Worm (Caenorhabditis elegans): ENCODE measurements around the gene srh-184.

Gene srh-184

DNA sequence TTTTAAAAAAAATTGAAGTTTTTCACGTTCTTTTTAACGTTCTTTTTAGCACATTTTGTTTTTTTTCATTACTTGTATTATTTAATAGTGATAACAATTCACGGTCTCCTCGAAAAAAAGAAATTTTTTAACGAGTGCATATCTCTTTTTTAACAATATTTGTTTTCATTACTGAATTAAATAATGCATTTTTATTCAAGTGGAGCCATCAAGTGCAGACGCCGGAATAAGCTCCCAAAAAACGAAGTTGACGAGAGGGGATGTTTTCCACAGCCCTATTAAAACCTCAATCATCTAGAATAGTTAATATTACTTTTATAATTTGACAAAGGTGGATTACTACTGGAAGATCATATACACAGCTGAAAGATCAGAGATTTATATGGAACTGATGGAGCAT lies 41.3 kb downstream of the srh-184 start, which contains the start of gene irld-6:
Gene irld-6, minus strand, starts transcription at position 101 of the 400 bp plus-strand sequence.
- TF ChIP-seq ces-1 (GFP tag; optimal IDR thresholded peaks at IDR 0.05) (no peak), pha-4 (tag; optimal IDR thresholded peaks at IDR 0.05) (no peak), cnd-1 (tag; optimal IDR thresholded peaks at IDR 0.05) (no peak), M03D4.4 (tag; optimal IDR thresholded peaks at IDR 0.05) (no peak), lin-13 (tag; optimal IDR thresholded peaks at IDR 0.05) (no peak), lsy-2 (tag; optimal IDR thresholded peaks at IDR 0.05) (no peak), hlh-1 (tag; optimal IDR thresholded peaks at IDR 0.05) (no peak), nhr-76 (tag; optimal IDR thresholded peaks at IDR 0.05) (no peak), sptf-1 (tag; optimal IDR thresholded peaks at IDR 0.05) (no peak), nhr-12 (tag; optimal IDR thresholded peaks at IDR 0.05) (no peak), lin-32 (GFP tag; optimal IDR thresholded peaks at IDR 0.05) (no peak), snpc-4 (tag; optimal IDR thresholded peaks at IDR 0.05) (no peak), sem-2 (GFP tag; optimal IDR thresholded peaks at IDR 0.05) (no peak), mep-1 (tag; optimal IDR thresholded peaks at IDR 0.05) (no peak), tbx-8 (GFP tag; optimal IDR thresholded peaks at IDR 0.05) (no peak), mab-5 (tag; optimal IDR thresholded peaks at IDR 0.05) (no peak), nhr-2 (tag; optimal IDR thresholded peaks at IDR 0.05) (no peak), zip-8 (tag; optimal IDR thresholded peaks at IDR 0.05) (no peak)

DNA sequence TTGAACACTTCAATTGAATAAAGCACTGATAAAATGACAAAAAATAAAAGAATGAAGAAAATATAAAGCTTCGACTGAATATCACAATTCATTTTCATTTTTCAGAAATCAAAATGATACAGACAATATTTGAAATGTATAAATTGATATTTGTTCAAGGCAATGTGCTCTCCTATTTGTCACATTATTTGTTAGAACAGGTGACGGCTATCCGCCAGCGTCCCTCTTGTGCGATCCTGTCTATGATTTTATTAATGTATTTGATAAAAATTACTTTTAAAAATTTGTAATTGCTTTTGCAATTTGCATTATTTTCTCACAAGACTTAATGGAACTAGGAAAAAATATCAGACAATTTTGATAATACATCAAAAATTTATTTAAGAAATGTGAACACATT lies 43.9 kb downstream of the srh-184 start, which contains the start of gene F28H7.7:
Gene F28H7.7, minus strand, starts transcription at position 101 of the 400 bp plus-strand sequence.
- TF ChIP-seq hlh-1 (tag; optimal IDR thresholded peaks at IDR 0.05): no peak
- TF ChIP-seq flh-1 (GFP tag; optimal IDR thresholded peaks at IDR 0.05): no peak
- no peak for TF ChIP-seq snpc-4 (tag; optimal IDR thresholded peaks at IDR 0.05)
- TF ChIP-seq elt-3 (tag; optimal IDR thresholded peaks at IDR 0.05): no peak
- TF ChIP-seq sem-2 (GFP tag; optimal IDR thresholded peaks at IDR 0.05): no peak
- no peak for TF ChIP-seq nhr-76 (tag; optimal IDR thresholded peaks at IDR 0.05)
- TF ChIP-seq mep-1 (tag; optimal IDR thresholded peaks at IDR 0.05): no peak
- TF ChIP-seq sptf-1 (tag; optimal IDR thresholded peaks at IDR 0.05): no peak
- TF ChIP-seq ceh-39 (tag; optimal IDR thresholded peaks at IDR 0.05): no peak
- TF ChIP-seq nhr-28 (tag; optimal IDR thresholded peaks at IDR 0.05): no peak
- no peak for TF ChIP-seq blmp-1 (tag; optimal IDR thresholded peaks at IDR 0.05)
- no peak for TF ChIP-seq elt-1 (tag; optimal IDR thresholded peaks at IDR 0.05; ENCODE audit: borderline replicate concordance, insufficient read depth)
- no peak for TF ChIP-seq M03D4.4 (tag; optimal IDR thresholded peaks at IDR 0.05)
- TF ChIP-seq zip-8 (tag; optimal IDR thresholded peaks at IDR 0.05): no peak
- TF ChIP-seq ceh-83 (GFP tag; optimal IDR thresholded peaks at IDR 0.05): no peak
- no peak for TF ChIP-seq unc-120 (tag; optimal IDR thresholded peaks at IDR 0.05; ENCODE audit: poor library complexity, severe bottlenecking)

DNA sequence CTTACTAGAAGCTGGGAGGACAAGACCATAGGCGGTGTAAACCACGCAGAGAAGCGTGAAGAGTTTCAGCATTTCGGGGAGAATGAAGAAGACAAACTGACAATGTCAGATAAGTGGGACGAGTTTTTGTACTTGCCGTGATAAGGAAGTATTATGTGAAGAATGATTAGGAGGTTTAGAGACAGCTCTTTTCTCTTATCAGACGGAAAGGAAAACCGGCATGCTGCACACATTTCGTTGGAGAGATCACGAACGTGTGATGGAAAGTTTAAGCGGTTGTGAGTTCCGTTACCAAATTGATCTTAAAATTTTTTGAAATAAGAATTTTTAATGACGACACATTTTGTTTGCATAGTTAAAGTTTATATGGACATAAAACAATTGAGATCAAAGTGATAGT lies 47.4 kb downstream of the srh-184 start, which contains the start of gene F28H7.3:
Gene F28H7.3, minus strand, starts transcription at position 159 of the 400 bp plus-strand sequence.
- TF ChIP-seq tbx-8 (GFP tag; optimal IDR thresholded peaks at IDR 0.05) (no peak), elt-3 (tag; optimal IDR thresholded peaks at IDR 0.05) (no peak), ceh-83 (GFP tag; optimal IDR thresholded peaks at IDR 0.05) (no peak), ceh-39 (tag; optimal IDR thresholded peaks at IDR 0.05) (no peak)

DNA sequence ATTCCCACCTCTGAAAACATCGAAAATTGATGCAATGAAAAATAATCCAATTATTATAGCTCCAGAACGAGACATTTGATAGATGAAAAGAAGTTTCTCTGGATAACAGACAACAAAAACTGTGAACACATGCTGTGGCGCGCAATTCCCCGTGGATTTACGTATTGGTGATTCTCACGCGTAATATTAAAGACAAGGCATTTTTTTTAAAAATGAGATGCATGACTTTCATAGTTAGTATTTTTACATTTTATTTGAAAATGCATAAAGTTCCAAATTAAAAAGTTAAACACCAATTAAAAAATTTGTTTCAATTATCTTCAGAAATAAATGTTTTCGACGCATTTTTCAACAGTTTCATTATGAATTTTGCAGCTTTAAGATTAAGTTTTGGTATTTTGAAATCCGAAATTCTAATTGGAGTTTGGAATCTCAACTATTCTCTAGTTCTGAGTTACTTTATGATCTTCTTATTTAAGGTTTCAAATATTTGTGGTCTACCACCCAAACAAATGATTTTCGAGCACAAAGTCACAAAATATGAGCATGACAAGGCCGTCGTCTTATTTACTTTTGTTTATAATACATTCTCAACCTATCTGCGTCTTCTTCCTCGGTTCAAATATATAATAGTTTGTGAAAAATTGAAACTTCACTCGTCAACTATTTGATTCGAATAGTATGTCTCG lies 50.6 kb downstream of the srh-184 start, which contains the start of the genes selt-1.2 and F28H7.2:
Gene selt-1.2, minus strand, starts transcription at position 101 of the 689 bp plus-strand sequence.
Gene F28H7.2, plus strand, starts transcription at position 639 of the 689 bp plus-strand sequence.
- no peak for TF ChIP-seq nhr-2 (tag; optimal IDR thresholded peaks at IDR 0.05)
- no peak for TF ChIP-seq ces-1 (GFP tag; optimal IDR thresholded peaks at IDR 0.05)
- no peak for TF ChIP-seq blmp-1 (tag; optimal IDR thresholded peaks at IDR 0.05)
- TF ChIP-seq lsy-2 (tag; optimal IDR thresholded peaks at IDR 0.05): no peak
- no peak for TF ChIP-seq snpc-4 (tag; optimal IDR thresholded peaks at IDR 0.05)
- TF ChIP-seq hlh-1 (tag; optimal IDR thresholded peaks at IDR 0.05): no peak
- TF ChIP-seq ceh-83 (GFP tag; optimal IDR thresholded peaks at IDR 0.05): no peak
- no peak for TF ChIP-seq unc-39 (tag; optimal IDR thresholded peaks at IDR 0.05)
- TF ChIP-seq nhr-76 (tag; optimal IDR thresholded peaks at IDR 0.05): no peak
- no peak for TF ChIP-seq sem-2 (GFP tag; optimal IDR thresholded peaks at IDR 0.05)
- no peak for TF ChIP-seq tbx-8 (GFP tag; optimal IDR thresholded peaks at IDR 0.05)
- TF ChIP-seq ztf-11 (tag; optimal IDR thresholded peaks at IDR 0.05): no peak
- no peak for TF ChIP-seq ceh-43 (GFP tag; optimal IDR thresholded peaks at IDR 0.05)
- no peak for TF ChIP-seq unc-120 (tag; optimal IDR thresholded peaks at IDR 0.05; ENCODE audit: poor library complexity, severe bottlenecking)
- TF ChIP-seq elt-1 (tag; optimal IDR thresholded peaks at IDR 0.05; ENCODE audit: borderline replicate concordance, insufficient read depth): no peak
- TF ChIP-seq M03D4.4 (tag; optimal IDR thresholded peaks at IDR 0.05): no peak
- no peak for TF ChIP-seq mab-5 (tag; optimal IDR thresholded peaks at IDR 0.05)
- TF ChIP-seq unc-62 (GFP tag; optimal IDR thresholded peaks at IDR 0.05): no peak
- TF ChIP-seq flh-1 (GFP tag; optimal IDR thresholded peaks at IDR 0.05): no peak
- no peak for TF ChIP-seq drap-1 (GFP tag; optimal IDR thresholded peaks at IDR 0.05)

All from whole organism, mixed stage, embryonic.